Worm (Caenorhabditis elegans): ENCODE data around the gene nhr-198.

DNA sequence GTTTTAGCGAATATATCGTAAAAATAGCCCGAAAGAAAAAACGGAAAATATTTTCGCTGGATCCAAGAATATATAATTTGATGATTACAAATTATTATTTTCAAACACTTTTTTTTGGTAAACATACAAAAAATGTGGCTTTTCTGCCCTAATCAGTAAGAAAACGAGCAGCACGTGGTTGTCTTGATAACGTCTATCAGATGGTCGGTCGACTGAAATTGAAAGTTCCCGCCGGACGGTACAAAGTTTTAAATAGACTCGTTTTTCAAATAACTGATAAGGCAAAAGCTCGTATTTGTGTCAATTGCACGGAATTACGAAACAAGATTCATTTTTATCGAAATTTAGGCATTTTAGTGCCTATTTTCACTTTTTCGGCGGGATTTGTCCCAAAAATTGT, 27.1 kb upstream of the nhr-198 start:
- TF ChIP-seq fkh-8 (tag; optimal IDR thresholded peaks at IDR 0.05) (no peak), nhr-77 (tag; optimal IDR thresholded peaks at IDR 0.05) (no peak), elt-3 (tag; optimal IDR thresholded peaks at IDR 0.05) (no peak)
